Worm (Caenorhabditis elegans): ENCODE results near the gene his-17.

his-17 gene

ce11 chrV:8935104-8935503 lies 37.3 kb upstream of the his-17 start:
- TF ChIP-seq pha-4 (tag; optimal IDR thresholded peaks at IDR 0.05) (no peak), egl-5 (tag; optimal IDR thresholded peaks at IDR 0.05) (no peak), elt-2 (tag; optimal IDR thresholded peaks at IDR 0.05) (peak; percentile 42), elt-3 (tag; optimal IDR thresholded peaks at IDR 0.05) (peak in 1 of 3 experiments; percentile 17), nfya-1 (tag; optimal IDR thresholded peaks at IDR 0.05; ENCODE audit: insufficient read depth) (peak; percentile 18), nhr-23 (tag; optimal IDR thresholded peaks at IDR 0.05) (peak; percentile 37), nhr-25 (tag; optimal IDR thresholded peaks at IDR 0.05) (peak; percentile 42), ceh-9 (tag; optimal IDR thresholded peaks at IDR 0.05) (no peak)

ce11 chrV:8934264-8934663 lies 36.5 kb upstream of the his-17 start:
- TF ChIP-seq nhr-12 (tag; optimal IDR thresholded peaks at IDR 0.05), result no peak
- peak; percentile 6 for TF ChIP-seq elt-2 (tag; optimal IDR thresholded peaks at IDR 0.05)
- TF ChIP-seq ama-1 (optimal IDR thresholded peaks at IDR 0.05), result peak; percentile 63
- no peak for TF ChIP-seq egl-5 (tag; optimal IDR thresholded peaks at IDR 0.05)

ce11 chrV:8932318-8932717 lies 34.5 kb upstream of the his-17 start, which contains the start of gene H14N18.2:
Gene H14N18.2, plus strand, starts transcription at chrV:8932618.
- no peak for TF ChIP-seq egl-5 (tag; optimal IDR thresholded peaks at IDR 0.05)
- no peak for TF ChIP-seq nhr-12 (tag; optimal IDR thresholded peaks at IDR 0.05)
- no peak for TF ChIP-seq ceh-9 (tag; optimal IDR thresholded peaks at IDR 0.05)
- no peak for TF ChIP-seq daf-12 (tag; optimal IDR thresholded peaks at IDR 0.05)
- no peak for TF ChIP-seq mml-1 (tag; optimal IDR thresholded peaks at IDR 0.05)
- TF ChIP-seq ztf-4 (tag; optimal IDR thresholded peaks at IDR 0.05), result no peak

- TF ChIP-seq sea-2 (GFP tag; optimal IDR thresholded peaks at IDR 0.05), result no peak
- no peak for TF ChIP-seq nhr-77 (tag; optimal IDR thresholded peaks at IDR 0.05)
- TF ChIP-seq lsy-12 (tag; optimal IDR thresholded peaks at IDR 0.05), result no peak
- TF ChIP-seq lin-39 (tag; optimal IDR thresholded peaks at IDR 0.05), result no peak
- TF ChIP-seq egl-27 (tag; optimal IDR thresholded peaks at IDR 0.05), result no peak
- no peak for TF ChIP-seq ztf-11 (tag; optimal IDR thresholded peaks at IDR 0.05)
Measured at ce11 chrV:8928967-8929366, 31.2 kb upstream of the his-17 start, which contains the start of gene H14N18.4. Gene H14N18.4, minus strand, starts transcription at chrV:8928978.

ce11 chrV:8927715-8928114 lies 29.9 kb upstream of the his-17 start:
- no peak for TF ChIP-seq daf-12 (tag; optimal IDR thresholded peaks at IDR 0.05)
- no peak for TF ChIP-seq unc-39 (tag; optimal IDR thresholded peaks at IDR 0.05)
- no peak for TF ChIP-seq ceh-16 (tag; optimal IDR thresholded peaks at IDR 0.05)
- TF ChIP-seq hmg-11 (tag; optimal IDR thresholded peaks at IDR 0.05), result no peak
- TF ChIP-seq lin-39 (tag; optimal IDR thresholded peaks at IDR 0.05), result no peak
- no peak for TF ChIP-seq fkh-10 (GFP tag; optimal IDR thresholded peaks at IDR 0.05)
- no peak for TF ChIP-seq R02D3.7 (tag; optimal IDR thresholded peaks at IDR 0.05)
- TF ChIP-seq ceh-82 (tag; optimal IDR thresholded peaks at IDR 0.05), result no peak
- TF ChIP-seq eor-1 (tag; optimal IDR thresholded peaks at IDR 0.05), result no peak
- no peak for TF ChIP-seq egl-5 (tag; optimal IDR thresholded peaks at IDR 0.05)
- TF ChIP-seq fos-1 (tag; optimal IDR thresholded peaks at IDR 0.05), result no peak

- TF ChIP-seq nfya-1 (tag; optimal IDR thresholded peaks at IDR 0.05; ENCODE audit: insufficient read depth) (peak; percentile 25), unc-62 (GFP tag; optimal IDR thresholded peaks at IDR 0.05) (no peak), ceh-28 (tag; optimal IDR thresholded peaks at IDR 0.05) (peak; percentile 33), nhr-28 (tag; optimal IDR thresholded peaks at IDR 0.05) (no peak), fos-1 (tag; optimal IDR thresholded peaks at IDR 0.05) (no peak), mml-1 (tag; optimal IDR thresholded peaks at IDR 0.05) (no peak), pha-4 (tag; optimal IDR thresholded peaks at IDR 0.05) (peak; percentile 20), pqm-1 (tag; optimal IDR thresholded peaks at IDR 0.05) (peak; percentile 36), elt-2 (tag; optimal IDR thresholded peaks at IDR 0.05) (peak; percentile 65), tbx-2 (tag; optimal IDR thresholded peaks at IDR 0.05) (no peak), nhr-12 (tag; optimal IDR thresholded peaks at IDR 0.05) (no peak), ceh-9 (tag; optimal IDR thresholded peaks at IDR 0.05) (no peak)
Measured at ce11 chrV:8922781-8923180, 25.0 kb upstream of the his-17 start, which contains the start of gene ttr-47. Gene ttr-47, plus strand, starts transcription at chrV:8923088.
